Worm (Caenorhabditis elegans) whole organism, young adult: ENCODE results near the gene F42H10.2.

ENCODE experiments used
- C17E4.6 ChIP-seq: fragments of 200-800 bp; sonication (Bioruptor generic); IDR thresholded peaks from 2 replicates; pipeline ENCODE4 v1.3.6; 2022; ENCODE audit warnings: missing genetic modification reagents, missing genetic modification characterization, missing compliant biosample characterization
- chd-7 ChIP-seq: sonication (generic microtip); optimal IDR thresholded peaks from 2 replicates; lab custom pipeline; 2016; ENCODE audit warnings: mild to moderate bottlenecking, missing genetic modification characterization, moderate library complexity, missing compliant biosample characterization
- dpl-1 ChIP-seq: fragments of 150-350 bp; optimal IDR thresholded peaks from 2 replicates; lab custom pipeline; 2014; ENCODE audit warnings: missing biosample characterization, missing genetic modification reagents, missing genetic modification characterization
- let-607 ChIP-seq, 2 experiments: fragments of 200-800 bp in 1 of 2; sonication (Bioruptor generic) in 1 of 2; sonication (generic microtip) in 1 of 2; optimal IDR thresholded peaks; 2 replicates each; lab custom pipeline; 2016 to 2018; ENCODE audit warnings: mild to moderate bottlenecking in 2 of 2, missing compliant biosample characterization in 2 of 2, missing genetic modification characterization in 2 of 2, moderate library complexity in 2 of 2, missing genotype in 1 of 2
- lir-1 ChIP-seq: fragments of 200-800 bp; sonication (Bioruptor generic); conservative IDR thresholded peaks from 2 replicates; pipeline ENCODE4 v1.3.6; 2022; ENCODE audit warnings: missing genetic modification reagents, missing genetic modification characterization, missing compliant biosample characterization
- nfya-1 ChIP-seq: sonication (generic microtip); optimal IDR thresholded peaks from 2 replicates; lab custom pipeline; 2017; ENCODE audit warnings: antibody characterized with exemption, missing compliant biosample characterization, missing genetic modification characterization, borderline replicate concordance; ENCODE audit not compliant: insufficient read depth
- ztf-3 ChIP-seq: fragments of 200-800 bp; sonication (Bioruptor generic); optimal IDR thresholded peaks from 2 replicates; lab custom pipeline; 2018; ENCODE audit warnings: mild to moderate bottlenecking, missing genetic modification characterization, missing compliant biosample characterization

DNA sequence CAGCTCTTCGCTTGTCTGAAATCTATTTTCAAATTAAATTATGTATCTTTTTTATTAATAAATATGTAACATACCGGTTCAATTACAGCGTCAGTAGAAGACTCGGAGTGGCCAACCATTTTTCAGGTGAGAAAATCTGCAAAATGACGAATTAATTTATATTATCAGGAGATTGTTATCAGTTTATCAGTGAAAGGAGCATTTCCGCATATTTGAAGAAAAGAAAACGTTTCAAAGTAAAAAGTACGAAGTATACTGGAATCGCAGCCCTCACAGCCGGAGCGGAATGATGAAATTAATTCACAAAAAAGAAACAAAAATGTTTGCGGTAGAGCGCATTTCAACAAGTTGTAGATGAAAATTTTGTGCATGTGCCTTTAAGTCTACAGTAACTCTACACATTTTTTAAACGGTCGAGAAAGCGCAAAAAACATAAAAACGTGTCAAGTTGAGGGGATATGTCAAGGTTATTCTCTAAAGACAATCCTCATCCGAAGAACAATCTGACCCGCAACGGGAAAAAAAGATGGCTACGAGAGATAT lies 11.0 kb upstream of the F42H10.2 start:
- no peak for TF ChIP-seq lir-1
- no peak for TF ChIP-seq ztf-3 (GFP tag; lab: Kevin White, UChicago)
- TF ChIP-seq dpl-1 (GFP tag; lab: Kevin White, UChicago), result no peak
- TF ChIP-seq let-607 (tag; optimal IDR thresholded peaks at IDR 0.05; lab: Kevin White, UChicago), result no peak
- TF ChIP-seq nfya-1 (tag; lab: Kevin White, UChicago), result no peak
- no peak for TF ChIP-seq chd-7 (tag; lab: Kevin White, UChicago)
- TF ChIP-seq C17E4.6, result no peak
